Fruit fly (Drosophila melanogaster): ENCODE data around the gene CG31267.

DNA sequence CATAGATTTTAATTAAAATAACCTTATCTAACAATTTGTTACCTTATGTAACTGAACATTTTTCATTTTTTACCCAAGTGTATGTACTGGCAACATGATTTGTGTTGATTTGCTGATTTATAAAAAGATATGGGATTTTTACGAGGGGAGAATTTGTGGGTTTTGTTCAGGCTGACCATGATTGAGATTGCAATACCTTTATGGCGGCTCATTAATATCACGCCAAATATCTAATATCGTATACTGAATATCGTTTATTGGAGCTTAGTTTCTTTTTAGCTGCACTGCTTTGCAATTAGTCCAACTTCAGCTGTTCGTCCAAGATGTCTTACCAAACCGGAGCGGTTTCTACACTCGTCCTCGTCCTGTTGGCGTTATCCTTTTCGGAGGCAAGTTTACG is at the start of gene CG31267:
- TF ChIP-seq CTCF (optimal IDR thresholded peaks at IDR 0.05): no peak
- TF ChIP-seq CG8478 (optimal IDR thresholded peaks at IDR 0.05): no peak
